Worm (Caenorhabditis elegans): ENCODE results near the gene F21C10.10.

- TF ChIP-seq hmg-4 (GFP tag; optimal IDR thresholded peaks at IDR 0.05) (no peak), ama-1 (optimal IDR thresholded peaks at IDR 0.05) (no peak), tbx-11 (GFP tag; IDR thresholded peaks at IDR 0.05) (no peak), hmbx-1 (tag; optimal IDR thresholded peaks at IDR 0.05) (no peak), F13C5.2 (tag; optimal IDR thresholded peaks at IDR 0.05) (no peak), aly-1 (tag; optimal IDR thresholded peaks at IDR 0.05) (no peak), tra-4 (tag; optimal IDR thresholded peaks at IDR 0.05) (no peak), B0310.2 (tag; optimal IDR thresholded peaks at IDR 0.05) (no peak), ets-7 (tag; optimal IDR thresholded peaks at IDR 0.05) (no peak)
Measured at ce11 chrV:9124180-9124579, 28.1 kb downstream of the F21C10.10 start, which contains the start of gene F21C10.6.
